Worm (Caenorhabditis elegans): ENCODE measurements around the gene C05B5.8.

DNA sequence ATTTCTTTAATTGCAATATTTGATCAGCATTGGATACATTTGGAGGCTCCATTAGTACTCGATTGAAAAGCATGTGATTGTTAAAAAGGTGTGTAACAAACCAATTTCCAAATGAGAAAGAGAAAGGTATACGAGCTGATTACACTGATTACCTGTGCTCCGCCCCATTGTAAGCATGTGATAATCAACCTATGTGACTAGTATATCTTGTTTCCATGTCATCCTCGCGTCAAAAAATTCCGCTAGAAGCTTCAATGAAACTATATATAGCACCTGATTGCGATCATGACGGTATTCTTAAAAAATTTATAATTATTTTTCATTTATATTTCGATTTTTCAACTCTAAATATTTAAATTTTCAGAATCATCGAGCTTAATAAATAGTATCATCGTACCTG is 24.0 kb upstream of the C05B5.8 start, which contains the start of gene M04D8.4:
- TF ChIP-seq nhr-25 (tag; optimal IDR thresholded peaks at IDR 0.05) = no peak
- TF ChIP-seq lsy-12 (tag; optimal IDR thresholded peaks at IDR 0.05) = no peak
- no peak for TF ChIP-seq nhr-12 (tag; optimal IDR thresholded peaks at IDR 0.05)
- TF ChIP-seq nhr-77 (tag; optimal IDR thresholded peaks at IDR 0.05) = no peak
- no peak for TF ChIP-seq ZK546.5 (tag; optimal IDR thresholded peaks at IDR 0.05)
- TF ChIP-seq nhr-237 (tag; optimal IDR thresholded peaks at IDR 0.05) = no peak
- no peak for TF ChIP-seq unc-62 (GFP tag; optimal IDR thresholded peaks at IDR 0.05)
- no peak for TF ChIP-seq egl-27 (tag; optimal IDR thresholded peaks at IDR 0.05)
- TF ChIP-seq nhr-11 (tag; optimal IDR thresholded peaks at IDR 0.05) = no peak
